Fruit fly (Drosophila melanogaster): ENCODE results near the gene Lamtor5.

DNA sequence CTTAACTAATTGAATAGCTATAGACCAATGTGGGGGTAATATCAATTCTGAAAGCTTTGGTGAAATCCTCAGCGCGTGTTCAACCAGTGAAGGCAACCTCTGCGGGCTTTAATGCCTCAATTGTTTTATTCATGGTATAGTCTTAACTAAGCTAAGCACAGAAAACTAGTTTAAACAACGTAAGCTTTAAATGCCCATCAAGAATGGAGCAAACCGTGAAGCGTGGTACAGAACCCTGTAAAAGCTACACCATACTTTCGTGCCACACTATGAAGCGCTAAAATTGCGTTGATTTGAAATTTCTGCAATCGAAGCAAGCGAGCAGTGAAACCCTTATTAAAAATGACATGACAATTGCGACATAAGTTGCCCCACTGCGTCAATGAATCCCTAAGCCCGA is 37.7 kb downstream of the Lamtor5 start:
- no peak for TF ChIP-seq kay (GFP tag; ENCODE audit: borderline replicate concordance)
- TF ChIP-seq CG33017 (tag; optimal IDR thresholded peaks at IDR 0.05): no peak
- no peak for TF ChIP-seq CG12768 (GFP tag; optimal IDR thresholded peaks at IDR 0.05)
- TF ChIP-seq CG11617 (GFP tag; optimal IDR thresholded peaks at IDR 0.05): no peak
- no peak for TF ChIP-seq cic (GFP tag; optimal IDR thresholded peaks at IDR 0.05)
- TF ChIP-seq toe (GFP tag; optimal IDR thresholded peaks at IDR 0.05): no peak
- TF ChIP-seq CG7101 (tag; optimal IDR thresholded peaks at IDR 0.05): no peak
